Fruit fly (Drosophila melanogaster) whole organism, prepupa: ENCODE measurements around the gene CG6788.
A peak's percentile ranks its signal among the peaks of the same experiment; 100 is the strongest.

Source experiments
- Blimp-1 ChIP-seq: fragments of 200-800 bp; sonication (Bioruptor generic); optimal IDR thresholded peaks from 3 replicates; lab custom pipeline; 2017; ENCODE audit warnings: missing biosample characterization, missing genetic modification characterization, mild to moderate bottlenecking, moderate library complexity, missing genetic modification reagents
- CG11294 ChIP-seq: fragments of 200-800 bp; sonication (Bioruptor generic); IDR thresholded peaks from 2 replicates; pipeline ENCODE4 v1.3.6; 2022; ENCODE audit warnings: missing biosample characterization, missing genetic modification characterization
- CG34406 ChIP-seq: fragments of 200-800 bp; sonication (Bioruptor generic); optimal IDR thresholded peaks from 3 replicates; lab custom pipeline; 2016; ENCODE audit warnings: missing biosample characterization, missing genetic modification characterization
- CG6163 ChIP-seq: fragments of 200-800 bp; sonication (Bioruptor generic); IDR thresholded peaks from 3 replicates; pipeline ENCODE4 v1.3.6; 2022; ENCODE audit warnings: missing biosample characterization, missing genetic modification characterization
- CG6854 ChIP-seq: fragments of 200-800 bp; sonication (Bioruptor generic); optimal IDR thresholded peaks from 2 replicates; lab custom pipeline; 2017; ENCODE audit warnings: missing biosample characterization, mild to moderate bottlenecking, missing genetic modification characterization
- CG7368 ChIP-seq: fragments of 200-800 bp; sonication (Bioruptor generic); optimal IDR thresholded peaks from 3 replicates; lab custom pipeline; 2016; ENCODE audit warnings: missing biosample characterization, missing genetic modification characterization
- Eip78C ChIP-seq: fragments of 200-800 bp; sonication (Bioruptor generic); peaks from one replicate; lab custom pipeline; 2016; ENCODE audit warnings: missing biosample characterization, missing genetic modification characterization
- Hr4 ChIP-seq: fragments of 200-800 bp; sonication (Bioruptor generic); optimal IDR thresholded peaks from 3 replicates; lab custom pipeline; 2016; ENCODE audit warnings: missing biosample characterization, missing genetic modification characterization
- OdsH ChIP-seq: fragments of 200-800 bp; sonication (Bioruptor generic); optimal IDR thresholded peaks from 3 replicates; lab custom pipeline; 2016; ENCODE audit warnings: missing biosample characterization, missing genetic modification characterization
- spab ChIP-seq: fragments of 200-800 bp; sonication (Bioruptor generic); optimal IDR thresholded peaks from 2 replicates; lab custom pipeline; 2017; ENCODE audit warnings: missing biosample characterization, mild to moderate bottlenecking, missing genetic modification characterization, missing genetic modification reagents
- topi ChIP-seq: fragments of 200-800 bp; sonication (Bioruptor generic); optimal IDR thresholded peaks from 3 replicates; lab custom pipeline; 2016; ENCODE audit warnings: missing biosample characterization, missing genetic modification characterization

DNA sequence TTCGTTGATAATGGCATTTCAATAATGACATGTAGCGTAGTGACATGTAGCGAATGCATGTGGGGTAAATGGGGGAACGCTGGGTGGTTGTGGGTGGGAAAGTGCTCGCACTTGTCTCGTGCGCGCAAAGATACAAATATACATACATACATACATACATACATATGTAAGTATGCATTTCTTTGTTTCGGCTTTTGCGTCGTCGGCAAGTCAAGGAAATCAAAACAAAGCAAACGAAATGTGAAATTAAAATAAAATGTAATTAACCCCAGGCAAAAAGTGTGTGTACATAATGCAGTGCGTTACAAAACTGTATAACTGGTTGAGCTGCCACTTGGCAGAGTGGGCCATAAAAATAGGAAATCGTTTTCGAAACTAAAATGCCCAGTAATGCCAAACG, 12.3 kb upstream of the CG6788 start:
- TF ChIP-seq Eip78C (GFP tag; lab: Kevin White, UChicago) (peak; percentile 41), Hr4 (no peak), CG11294 (GFP tag; lab: Robert Waterston, UW) (no peak), topi (GFP tag; lab: Kevin White, UChicago) (no peak), Blimp-1 (no peak), CG7368 (GFP tag; lab: Kevin White, UChicago) (no peak), OdsH (GFP tag; lab: Kevin White, UChicago) (no peak), CG34406 (no peak), CG6854 (GFP tag; lab: Kevin White, UChicago) (no peak), CG6163 (no peak), spab (no peak)
